Worm (Caenorhabditis elegans): ENCODE data around the gene C01G12.3.
A peak's percentile ranks its signal among the peaks of the same experiment; 100 is the strongest.

The C01G12.3 gene

DNA sequence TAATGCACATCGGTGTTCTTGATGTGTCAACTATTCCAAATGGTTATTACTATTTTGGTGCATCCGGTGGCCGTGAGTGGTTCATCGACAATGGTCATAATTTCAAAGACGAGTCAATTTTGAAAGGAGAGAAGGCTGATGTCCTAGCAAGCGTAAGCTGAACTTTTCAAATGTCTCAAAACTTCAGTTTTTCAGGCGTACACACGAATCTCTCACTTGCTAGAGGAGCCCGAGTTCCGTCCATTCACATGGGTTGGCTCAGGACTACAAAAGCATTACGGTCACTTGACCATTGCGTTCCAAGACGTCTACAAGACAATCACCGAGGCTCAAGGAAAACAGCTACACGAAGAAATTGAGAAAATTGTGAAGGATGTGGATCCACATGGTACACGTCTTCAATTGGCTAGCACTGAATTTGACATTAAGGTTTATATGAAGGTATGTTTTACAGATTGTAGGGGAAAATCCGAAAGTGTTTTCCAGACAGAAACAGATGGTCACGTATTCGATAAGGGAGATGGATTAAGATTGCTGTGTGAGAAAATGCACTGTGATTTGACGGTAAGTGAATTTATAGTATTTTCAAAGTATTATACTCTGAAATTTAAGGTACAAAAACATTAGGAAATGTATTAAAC, 27.3 kb upstream of the C01G12.3 start:
- TF ChIP-seq dmd-8 (GFP tag; IDR thresholded peaks at IDR 0.05) (0 out of 2 replicates have a peak, but pooled peaks have one; percentile 35), T26A8.4 (GFP tag; IDR thresholded peaks at IDR 0.05) (0 out of 2 replicates have a peak, but pooled peaks have one; percentile 18), mes-2 (tag; optimal IDR thresholded peaks at IDR 0.05; ENCODE audit: poor library complexity, severe bottlenecking) (no peak), ama-1 (optimal IDR thresholded peaks at IDR 0.05) (peak; percentile 66), aha-1 (tag) (peak; percentile 96), madf-5 (GFP tag; IDR thresholded peaks at IDR 0.05) (0 out of 4 replicates have a peak, but pooled peaks of 1 of the 2 experiments have one; percentile 54)

DNA sequence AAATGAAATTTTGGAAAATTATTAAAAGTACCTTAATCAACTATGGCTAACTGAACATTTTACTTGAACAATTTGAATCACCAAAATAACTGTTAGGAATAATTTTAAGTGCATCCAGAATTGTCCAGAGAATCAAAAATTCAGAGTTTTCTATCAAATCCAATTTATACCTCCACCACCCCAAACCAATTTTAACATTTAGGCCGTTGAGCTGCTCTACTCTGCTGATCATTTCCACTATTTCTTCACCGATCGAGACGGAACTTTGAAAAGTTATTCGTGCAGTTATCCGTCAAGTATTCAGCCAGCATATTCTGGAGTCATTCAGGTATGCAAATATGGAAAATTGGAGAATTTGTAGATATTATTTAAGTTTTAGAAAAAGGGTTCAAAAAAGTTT, 26.4 kb upstream of the C01G12.3 start:
- no peak for TF ChIP-seq snpc-1.2 (GFP tag; IDR thresholded peaks at IDR 0.05)
- no peak for TF ChIP-seq fkh-10 (GFP tag; optimal IDR thresholded peaks at IDR 0.05)
- TF ChIP-seq F10B5.3 (tag; optimal IDR thresholded peaks at IDR 0.05) = no peak
- TF ChIP-seq nhr-237 (tag; optimal IDR thresholded peaks at IDR 0.05) = no peak
- no peak for TF ChIP-seq madf-9 (GFP tag; conservative IDR thresholded peaks at IDR 0.05)
- 0 out of 2 replicates have a peak, but pooled peaks have one; percentile 55 for TF ChIP-seq nhr-42 (GFP tag; IDR thresholded peaks at IDR 0.05)
- TF ChIP-seq ztf-11 (tag; optimal IDR thresholded peaks at IDR 0.05) = no peak
- peak; percentile 86 for TF ChIP-seq aha-1 (tag)
- TF ChIP-seq spr-3 (GFP tag; optimal IDR thresholded peaks at IDR 0.05) = no peak
- no peak for TF ChIP-seq php-3 (GFP tag; IDR thresholded peaks at IDR 0.05)
- TF ChIP-seq unc-130 (GFP tag; optimal IDR thresholded peaks at IDR 0.05) = no peak
- TF ChIP-seq nhr-6 (tag; optimal IDR thresholded peaks at IDR 0.05) = peak; percentile 6
- peak in 1 of 2 experiments; percentile 50 for TF ChIP-seq unc-62 (GFP tag; optimal IDR thresholded peaks at IDR 0.05 in 1 of 2)
- TF ChIP-seq unc-62 (tag; optimal IDR thresholded peaks at IDR 0.05) = no peak
- TF ChIP-seq ceh-44 (GFP tag; IDR thresholded peaks at IDR 0.05) = no peak
- no peak for TF ChIP-seq dmd-6 (GFP tag; IDR thresholded peaks at IDR 0.05)
- no peak for TF ChIP-seq mes-2 (tag; optimal IDR thresholded peaks at IDR 0.05; ENCODE audit: poor library complexity, severe bottlenecking)
- no peak for TF ChIP-seq nhr-76 (tag; optimal IDR thresholded peaks at IDR 0.05)
- TF ChIP-seq ama-1 (optimal IDR thresholded peaks at IDR 0.05) = peak; percentile 79
- TF ChIP-seq dmd-8 (GFP tag; IDR thresholded peaks at IDR 0.05) = no peak
- TF ChIP-seq vab-7 (GFP tag; IDR thresholded peaks at IDR 0.05) = no peak
- no peak for TF ChIP-seq lin-38 (GFP tag; IDR thresholded peaks at IDR 0.05)
- no peak for TF ChIP-seq aly-2 (tag; optimal IDR thresholded peaks at IDR 0.05)
- TF ChIP-seq lin-15B (tag; optimal IDR thresholded peaks at IDR 0.05) = no peak
- no peak for TF ChIP-seq ZK337.2 (GFP tag; IDR thresholded peaks at IDR 0.05)
- TF ChIP-seq pqm-1 (tag; optimal IDR thresholded peaks at IDR 0.05) = no peak
- TF ChIP-seq set-16 (GFP tag; IDR thresholded peaks at IDR 0.05) = no peak
- no peak for TF ChIP-seq nhr-102 (tag; optimal IDR thresholded peaks at IDR 0.05)
- no peak for TF ChIP-seq zip-11 (GFP tag; IDR thresholded peaks at IDR 0.05)
- TF ChIP-seq nhr-48 (tag; optimal IDR thresholded peaks at IDR 0.05) = no peak
- TF ChIP-seq lin-13 (GFP tag; optimal IDR thresholded peaks at IDR 0.05) = no peak
- TF ChIP-seq nhr-77 (tag; optimal IDR thresholded peaks at IDR 0.05) = no peak
- no peak for TF ChIP-seq D1046.2 (GFP tag; IDR thresholded peaks at IDR 0.05)

DNA sequence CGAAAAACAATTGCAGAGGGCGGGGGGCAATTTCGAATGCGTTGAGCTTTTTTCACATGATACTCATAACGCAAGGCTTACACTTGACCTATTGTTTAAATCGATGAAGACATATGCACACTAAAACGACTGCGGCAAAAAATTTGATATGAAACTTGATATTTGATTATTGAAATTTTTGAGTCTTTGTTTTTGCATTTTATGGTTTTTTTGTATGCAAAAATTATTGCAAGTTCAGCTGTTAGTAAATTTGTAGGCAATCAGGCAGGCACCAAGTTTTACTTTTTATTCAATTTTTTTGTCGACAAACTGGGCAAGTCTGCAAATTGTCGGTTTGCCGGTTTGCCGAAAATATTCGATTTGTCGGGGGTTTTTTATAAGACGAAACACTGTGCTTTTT, 24.1 kb upstream of the C01G12.3 start, which contains the start of gene arl-3:
arl-3 (plus strand) TSS at position 301 of the 400 bp plus-strand sequence.
- TF ChIP-seq madf-5 (GFP tag; IDR thresholded peaks at IDR 0.05) = no peak
- no peak for TF ChIP-seq aha-1 (tag)
- TF ChIP-seq duxl-1 (tag; optimal IDR thresholded peaks at IDR 0.05; ENCODE audit: poor library complexity) = no peak
- no peak for TF ChIP-seq ama-1 (optimal IDR thresholded peaks at IDR 0.05)
- no peak for TF ChIP-seq Y105C5A.15 (GFP tag; IDR thresholded peaks at IDR 0.05)
- TF ChIP-seq php-3 (GFP tag; IDR thresholded peaks at IDR 0.05) = no peak
- TF ChIP-seq dve-1 (tag; optimal IDR thresholded peaks at IDR 0.05; ENCODE audit: insufficient read depth) = no peak
- TF ChIP-seq nhr-77 (tag; optimal IDR thresholded peaks at IDR 0.05) = no peak
- TF ChIP-seq daf-19 (GFP tag; conservative IDR thresholded peaks at IDR 0.05) = no peak
- no peak for TF ChIP-seq fkh-10 (GFP tag; optimal IDR thresholded peaks at IDR 0.05)
- no peak for TF ChIP-seq hmg-1.1 (GFP tag; IDR thresholded peaks at IDR 0.05)
- no peak for TF ChIP-seq hlh-30 (tag; optimal IDR thresholded peaks at IDR 0.05; ENCODE audit: insufficient read depth)
- no peak for TF ChIP-seq hlh-11 (tag; optimal IDR thresholded peaks at IDR 0.05)
- no peak for TF ChIP-seq zag-1 (tag; optimal IDR thresholded peaks at IDR 0.05)
- no peak for TF ChIP-seq F44E2.7 (GFP tag; IDR thresholded peaks at IDR 0.05)
- no peak for TF ChIP-seq nhr-11 (tag; optimal IDR thresholded peaks at IDR 0.05)
- TF ChIP-seq dmd-8 (GFP tag; IDR thresholded peaks at IDR 0.05) = no peak
